Fruit fly (Drosophila melanogaster) whole organism, embryonic: Measurements from ENCODE around the gene Srp9.

Experiments used
- BEAF-32 ChIP-seq: fragments of 200-800 bp; sonication (Bioruptor generic); optimal IDR thresholded peaks from 3 replicates; lab custom pipeline; 2017; ENCODE audit warnings: missing biosample characterization, missing genetic modification characterization, mild to moderate bottlenecking, moderate library complexity, missing genetic modification reagents
- CG10267 ChIP-seq: fragments of 200-800 bp; sonication (Bioruptor generic); optimal IDR thresholded peaks from 2 replicates; lab custom pipeline; 2018; ENCODE audit warnings: missing biosample characterization, mild to moderate bottlenecking, missing genetic modification characterization, moderate library complexity
- CG11504 ChIP-seq: fragments of 200-800 bp; sonication (Bioruptor generic); optimal IDR thresholded peaks from 3 replicates; lab custom pipeline; 2019; ENCODE audit warnings: missing biosample characterization, mild to moderate bottlenecking, missing genetic modification characterization, moderate library complexity
- CG12659 ChIP-seq: fragments of 200-800 bp; sonication (Bioruptor generic); optimal IDR thresholded peaks from 3 replicates; lab custom pipeline; 2017; ENCODE audit warnings: mild to moderate bottlenecking, missing biosample characterization, missing genetic modification reagents, missing genetic modification characterization
- CG13424 ChIP-seq: fragments of 200-800 bp; sonication (Bioruptor generic); optimal IDR thresholded peaks from 2 replicates; lab custom pipeline; 2019; ENCODE audit warnings: missing biosample characterization, mild to moderate bottlenecking, missing genetic modification characterization, moderate library complexity
- CG14860 ChIP-seq: fragments of 200-800 bp; sonication (Bioruptor generic); IDR thresholded peaks from 3 replicates; pipeline ENCODE4 v1.3.6; 2022; ENCODE audit warnings: missing biosample characterization, missing genetic modification characterization; ENCODE audit not compliant: partially characterized antibody
- CG17186 ChIP-seq: fragments of 200-800 bp; sonication (Bioruptor generic); optimal IDR thresholded peaks from 3 replicates; lab custom pipeline; 2017; ENCODE audit warnings: missing biosample characterization, missing genetic modification reagents, missing genetic modification characterization
- CG1792 ChIP-seq: fragments of 200-800 bp; sonication (Bioruptor generic); optimal IDR thresholded peaks from 2 replicates; lab custom pipeline; 2016; ENCODE audit warnings: missing biosample characterization, missing genetic modification characterization
- CG18764 ChIP-seq: fragments of 200-800 bp; sonication (Bioruptor generic); optimal IDR thresholded peaks from 3 replicates; lab custom pipeline; 2016; ENCODE audit warnings: missing biosample characterization, missing genetic modification characterization
- CG30020 ChIP-seq: fragments of 200-800 bp; optimal IDR thresholded peaks from 2 replicates; lab custom pipeline; 2019; ENCODE audit warnings: missing biosample characterization, mild to moderate bottlenecking, missing genetic modification characterization, moderate library complexity
- CG31365 ChIP-seq: fragments of 200-800 bp; sonication (Bioruptor generic); optimal IDR thresholded peaks from 2 replicates; lab custom pipeline; 2018; ENCODE audit warnings: missing biosample characterization, mild to moderate bottlenecking, missing genetic modification characterization
- CG3281 ChIP-seq: fragments of 200-800 bp; sonication (Bioruptor generic); optimal IDR thresholded peaks from 3 replicates; lab custom pipeline; 2017; ENCODE audit warnings: missing biosample characterization, mild to moderate bottlenecking, missing genetic modification characterization
- CG34376 ChIP-seq: fragments of 200-800 bp; sonication (Bioruptor generic); optimal IDR thresholded peaks from 2 replicates; lab custom pipeline; 2018; ENCODE audit warnings: missing biosample characterization, mild to moderate bottlenecking, missing genetic modification characterization
- CG6765 ChIP-seq: fragments of 200-800 bp; sonication (Bioruptor generic); optimal IDR thresholded peaks from 3 replicates; lab custom pipeline; 2017; ENCODE audit warnings: missing biosample characterization, mild to moderate bottlenecking, missing genetic modification characterization
- CG7839 ChIP-seq: fragments of 200-800 bp; sonication (Bioruptor generic); optimal IDR thresholded peaks from 3 replicates; lab custom pipeline; 2018; ENCODE audit warnings: missing biosample characterization, mild to moderate bottlenecking, missing genetic modification characterization, moderate library complexity
- CG8290 ChIP-seq, 3 experiments: fragments of 200-800 bp; sonication (Bioruptor generic); optimal IDR thresholded peaks; 2 replicates each; lab custom pipeline; 2016 to 2019; ENCODE audit warnings: missing biosample characterization in 3 of 3, missing genetic modification characterization in 3 of 3, mild to moderate bottlenecking in 2 of 3, moderate library complexity in 1 of 3
- CG8924 ChIP-seq: fragments of 200-800 bp; optimal IDR thresholded peaks from 3 replicates; lab custom pipeline; 2019; ENCODE audit warnings: missing biosample characterization, mild to moderate bottlenecking, missing genetic modification characterization, moderate library complexity
- CHES-1-like ChIP-seq: fragments of 200-800 bp; sonication (Bioruptor generic); optimal IDR thresholded peaks from 2 replicates; lab custom pipeline; 2016; ENCODE audit warnings: missing biosample characterization, missing genetic modification characterization
- CrebB ChIP-seq: fragments of 200-800 bp; sonication (Bioruptor generic); optimal IDR thresholded peaks from 3 replicates; lab custom pipeline; 2018; ENCODE audit warnings: missing biosample characterization, mild to moderate bottlenecking, missing genetic modification characterization
- ERR ChIP-seq: fragments of 200-800 bp; sonication (Bioruptor generic); optimal IDR thresholded peaks from 2 replicates; lab custom pipeline; 2016; ENCODE audit warnings: missing biosample characterization, missing genetic modification characterization
- HHEX ChIP-seq: fragments of 200-800 bp; sonication (Bioruptor generic); optimal IDR thresholded peaks from 3 replicates; lab custom pipeline; 2017; ENCODE audit warnings: missing biosample characterization, mild to moderate bottlenecking, missing genetic modification characterization, missing genetic modification reagents
- Hand ChIP-seq: fragments of 200-800 bp; sonication (Bioruptor generic); optimal IDR thresholded peaks from 2 replicates; lab custom pipeline; 2017; ENCODE audit warnings: mild to moderate bottlenecking, missing biosample characterization, missing genetic modification reagents, missing genetic modification characterization
- Hey ChIP-seq: fragments of 200-800 bp; sonication (Bioruptor generic); optimal IDR thresholded peaks from 3 replicates; lab custom pipeline; 2018; ENCODE audit warnings: missing biosample characterization, mild to moderate bottlenecking, missing genetic modification characterization
- Med ChIP-seq: fragments of 200-800 bp; sonication (Bioruptor generic); peaks from one replicate; lab custom pipeline; 2016; ENCODE audit warnings: missing biosample characterization, missing genetic modification characterization, mild to moderate bottlenecking, inconsistent platforms, moderate library complexity
- Pdp1 ChIP-seq, 2 experiments: fragments of 200-800 bp; sonication (Bioruptor generic); optimal IDR thresholded peaks; 3 replicates each; lab custom pipeline; 2016; ENCODE audit warnings: missing biosample characterization in 2 of 2, missing genetic modification characterization in 2 of 2, mild to moderate bottlenecking in 1 of 2, moderate library complexity in 1 of 2
- Sin3A ChIP-seq: fragments of >200 bp; optimal IDR thresholded peaks from 2 replicates; lab custom pipeline; 2018
- Sox100B ChIP-seq: fragments of 200-800 bp; sonication (Bioruptor generic); optimal IDR thresholded peaks from 3 replicates; lab custom pipeline; 2018; ENCODE audit warnings: missing biosample characterization, mild to moderate bottlenecking, missing genetic modification characterization
- Sry-δ ChIP-seq: fragments of 200-800 bp; sonication (Bioruptor generic); optimal IDR thresholded peaks from 2 replicates; lab custom pipeline; 2016; ENCODE audit warnings: missing biosample characterization, missing genetic modification characterization
- TFAM ChIP-seq: fragments of 200-800 bp; sonication (Bioruptor generic); optimal IDR thresholded peaks from 2 replicates; lab custom pipeline; 2017; ENCODE audit warnings: missing biosample characterization, missing genetic modification characterization, inconsistent platforms
- Vsx1 ChIP-seq: fragments of 200-800 bp; sonication (Bioruptor generic); optimal IDR thresholded peaks from 2 replicates; lab custom pipeline; 2017; ENCODE audit warnings: missing biosample characterization, mild to moderate bottlenecking, missing genetic modification characterization, missing genetic modification reagents
- bsh ChIP-seq, 2 experiments: fragments of 200-800 bp; sonication (Bioruptor generic); optimal IDR thresholded peaks; 2 replicates each; lab custom pipeline; 2017 to 2018; ENCODE audit warnings: mild to moderate bottlenecking in 2 of 2, missing biosample characterization in 2 of 2, missing genetic modification characterization in 2 of 2, moderate library complexity in 1 of 2
- caup ChIP-seq: fragments of 200-800 bp; sonication (Bioruptor generic); optimal IDR thresholded peaks from 3 replicates; lab custom pipeline; 2017; ENCODE audit warnings: missing biosample characterization, mild to moderate bottlenecking, missing genetic modification characterization, moderate library complexity; ENCODE audit not compliant: severe bottlenecking
- danr ChIP-seq: fragments of 200-800 bp; sonication (Bioruptor generic); IDR thresholded peaks from 2 replicates; pipeline ENCODE4 v1.3.6; 2022; ENCODE audit warnings: missing biosample characterization, missing genetic modification characterization
- exex ChIP-seq: fragments of 200-800 bp; sonication (Bioruptor generic); optimal IDR thresholded peaks from 4 replicates; lab custom pipeline; 2018; ENCODE audit warnings: missing biosample characterization, mild to moderate bottlenecking, missing genetic modification characterization, moderate library complexity
- gcm2 ChIP-seq: fragments of 200-800 bp; sonication (Bioruptor generic); optimal IDR thresholded peaks from 2 replicates; lab custom pipeline; 2016; ENCODE audit warnings: missing biosample characterization, missing genetic modification characterization
- jigr1 ChIP-seq: fragments of 200-800 bp; sonication (Bioruptor generic); IDR thresholded peaks from 3 replicates; pipeline ENCODE4 v1.3.6; 2022; ENCODE audit warnings: missing biosample characterization, missing genetic modification characterization
- luna ChIP-seq: fragments of 200-800 bp; sonication (Bioruptor generic); optimal IDR thresholded peaks from 2 replicates; lab custom pipeline; 2016; ENCODE audit warnings: missing biosample characterization, missing genetic modification characterization
- pb ChIP-seq: fragments of 200-800 bp; sonication (Bioruptor generic); optimal IDR thresholded peaks from 3 replicates; lab custom pipeline; 2016; ENCODE audit warnings: missing biosample characterization, missing genetic modification characterization
- pfk ChIP-seq: fragments of 200-800 bp; sonication (Bioruptor generic); optimal IDR thresholded peaks from 2 replicates; lab custom pipeline; 2018; ENCODE audit warnings: missing biosample characterization, mild to moderate bottlenecking, missing genetic modification characterization, moderate library complexity
- prd ChIP-seq, 3 experiments: fragments of >200 bp in 2 of 3; fragments of 200-800 bp in 1 of 3; sonication (Bioruptor generic) in 1 of 3; optimal IDR thresholded peaks in 2 of 3; IDR thresholded peaks in 1 of 3; 2 replicates in 2 of 3; 3 replicates in 1 of 3; pipeline versions ENCODE4 v1.3.6 to Lab custom; 2017 to 2022; ENCODE audit warnings: missing biosample characterization in 1 of 3, missing genetic modification characterization in 1 of 3
- pros ChIP-seq: fragments of 200-800 bp; sonication (Bioruptor generic); optimal IDR thresholded peaks from 3 replicates; lab custom pipeline; 2019; ENCODE audit warnings: missing biosample characterization, mild to moderate bottlenecking, missing genetic modification characterization, moderate library complexity
- repo ChIP-seq: fragments of 200-800 bp; sonication (Bioruptor generic); optimal IDR thresholded peaks from 2 replicates; lab custom pipeline; 2016; ENCODE audit warnings: missing biosample characterization, missing genetic modification characterization
- sd ChIP-seq: fragments of 200-800 bp; sonication (Bioruptor generic); optimal IDR thresholded peaks from 3 replicates; lab custom pipeline; 2018; ENCODE audit warnings: missing biosample characterization, mild to moderate bottlenecking, missing genetic modification characterization, moderate library complexity
- sens-2 ChIP-seq: fragments of 200-800 bp; sonication (Bioruptor generic); IDR thresholded peaks from 2 replicates; pipeline ENCODE4 v1.3.6; 2022; ENCODE audit warnings: missing biosample characterization, missing genetic modification characterization
- tx ChIP-seq: fragments of 200-800 bp; sonication (Bioruptor generic); optimal IDR thresholded peaks from 2 replicates; lab custom pipeline; 2016; ENCODE audit warnings: missing biosample characterization, missing genetic modification characterization
- zen ChIP-seq: fragments of 200-800 bp; sonication (Bioruptor generic); optimal IDR thresholded peaks from 3 replicates; lab custom pipeline; 2018; ENCODE audit warnings: missing biosample characterization, mild to moderate bottlenecking, missing genetic modification characterization, moderate library complexity

Srp9 gene

DNA sequence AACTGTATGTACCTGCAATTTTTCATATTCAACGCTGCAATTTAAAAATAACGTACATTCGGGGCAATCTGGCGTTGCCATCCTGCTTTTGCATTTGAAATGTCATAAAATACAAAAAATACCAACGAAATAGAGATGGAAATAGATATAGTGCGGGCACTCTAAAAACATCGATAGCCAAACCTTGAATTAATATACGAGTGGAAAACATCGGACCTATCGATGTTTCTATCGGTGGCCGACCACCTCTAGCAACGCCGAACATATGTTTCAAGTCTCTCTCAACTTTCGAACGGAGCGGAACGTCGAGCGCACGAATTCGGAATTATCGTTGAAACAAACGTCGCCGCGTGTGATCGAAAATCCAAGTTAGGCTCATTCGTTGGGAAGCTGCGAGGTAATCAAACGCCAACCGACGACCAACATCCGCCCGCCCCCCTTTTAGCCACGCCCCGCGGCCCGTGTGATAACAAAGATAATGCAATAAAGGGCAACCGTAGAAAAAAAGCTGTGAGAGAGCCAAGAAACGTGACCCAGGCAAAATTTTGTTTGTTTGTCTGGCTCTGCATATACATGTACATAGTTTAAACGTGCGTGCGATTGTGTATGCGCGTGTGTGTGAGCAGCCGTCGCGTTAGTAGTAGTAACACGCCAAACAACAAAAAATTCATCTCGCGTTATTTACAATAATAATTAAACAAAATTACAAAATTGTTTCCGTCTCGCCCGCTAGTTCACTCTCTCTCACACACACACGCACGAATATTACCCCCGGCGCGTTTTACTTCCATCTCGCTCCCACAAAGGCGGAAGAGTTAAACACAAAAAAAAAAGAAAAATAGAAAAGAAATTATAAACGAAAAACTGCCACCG lies 42.8 kb downstream of the Srp9 start, which contains the start of gene nmo (continued):
- TF ChIP-seq Sin3A (lab: Kevin White, UChicago) (peak; percentile 67), pb (GFP tag; lab: Kevin White, UChicago) (peak; percentile 4), zen (peak; percentile 43), CG14860 (GFP tag; lab: Robert Waterston, UW) (no peak), gcm2 (no peak), pfk (GFP tag; lab: Kevin White, UChicago) (peak; percentile 19), Med (GFP tag; lab: Kevin White, UChicago) (peak; percentile 92), Sox100B (GFP tag; lab: Kevin White, UChicago) (peak; percentile 2), ERR (no peak), CG18764 (GFP tag; lab: Kevin White, UChicago) (peak; percentile 9), sd (tag; lab: Kevin White, UChicago) (peak; percentile 25), CG1792 (GFP tag; lab: Kevin White, UChicago) (peak; percentile 31), CG3281 (GFP tag; lab: Kevin White, UChicago) (peak; percentile 41), CrebB (tag; lab: Kevin White, UChicago) (peak; percentile 14), tx (GFP tag; lab: Kevin White, UChicago) (no peak), BEAF-32 (GFP tag; lab: Kevin White, UChicago) (peak; percentile 98), exex (tag; lab: Kevin White, UChicago) (no peak), CG11504 (tag; lab: Kevin White, UChicago) (peak; percentile 54), prd (optimal IDR thresholded peaks at IDR 0.05; lab: Kevin White, UChicago) (no peak), prd (GFP tag; IDR thresholded peaks at IDR 0.05; lab: Robert Waterston, UW) (no peak), CG8924 (tag; lab: Kevin White, UChicago) (peak; percentile 52), CG17186 (GFP tag; lab: Kevin White, UChicago) (peak; percentile 43), CHES-1-like (GFP tag; lab: Kevin White, UChicago) (peak; percentile 26), Hey (no peak), Pdp1 (GFP tag; optimal IDR thresholded peaks at IDR 0.05; lab: Kevin White, UChicago) (peak in 1 of 2 experiments; percentile 13), Vsx1 (GFP tag; lab: Kevin White, UChicago) (peak; percentile 10), sens-2 (GFP tag; lab: Robert Waterston, UW) (no peak), CG30020 (tag; lab: Kevin White, UChicago) (peak; percentile 3), CG31365 (tag; lab: Kevin White, UChicago) (peak; percentile 24), repo (GFP tag; lab: Kevin White, UChicago) (peak; percentile 29), luna (GFP tag; lab: Kevin White, UChicago) (peak; percentile 28), CG12659 (GFP tag; lab: Kevin White, UChicago) (peak; percentile 41), jigr1 (no peak), HHEX (GFP tag; lab: Kevin White, UChicago) (peak; percentile 25), CG6765 (GFP tag; lab: Kevin White, UChicago) (peak; percentile 72), pros (GFP tag; lab: Kevin White, UChicago) (peak; percentile 47), danr (GFP tag; lab: Robert Waterston, UW) (no peak), CG7839 (tag; lab: Kevin White, UChicago) (peak; percentile 18), TFAM (GFP tag; lab: Kevin White, UChicago) (peak; percentile 6), bsh (GFP tag; optimal IDR thresholded peaks at IDR 0.05; lab: Kevin White, UChicago) (no peak), Sry-δ (GFP tag; lab: Kevin White, UChicago) (peak; percentile 100), Hand (peak; percentile 55), caup (GFP tag; lab: Kevin White, UChicago) (peak; percentile 26), CG13424 (tag; lab: Kevin White, UChicago) (no peak), CG10267 (peak; percentile 81), CG34376 (GFP tag; lab: Kevin White, UChicago) (peak; percentile 81), CG8290 (GFP tag; optimal IDR thresholded peaks at IDR 0.05; lab: Kevin White, UChicago) (no peak), CG8290 (tag; optimal IDR thresholded peaks at IDR 0.05; lab: Kevin White, UChicago) (peak in 1 of 2 experiments; percentile 63)
